Worm (Caenorhabditis elegans): ENCODE data around the gene F42A6.2.

ce11 chrIV:3307463-3307862 lies 33.8 kb upstream of the F42A6.2 start, which contains the start of gene W08E12.9:
- no peak for TF ChIP-seq dao-5 (tag; optimal IDR thresholded peaks at IDR 0.05)
- TF ChIP-seq W03F9.2 (tag; optimal IDR thresholded peaks at IDR 0.05): no peak
- TF ChIP-seq him-1 (tag; optimal IDR thresholded peaks at IDR 0.05): no peak

Measured in whole organism, L4/young adult.